Worm (Caenorhabditis elegans) whole organism, L1 larva: Measurements from ENCODE around the gene aat-1.

ENCODE experiments used
- F16B12.6 ChIP-seq: fragments of 150-350 bp; optimal IDR thresholded peaks from 2 replicates; lab custom pipeline; 2014; ENCODE audit warnings: missing biosample characterization, missing genetic modification characterization
- aly-2 ChIP-seq: fragments of 150-350 bp; optimal IDR thresholded peaks from 2 replicates; lab custom pipeline; 2014; ENCODE audit warnings: missing biosample characterization, missing genetic modification characterization
- blmp-1 ChIP-seq: fragments of 150-350 bp; optimal IDR thresholded peaks from 2 replicates; lab custom pipeline; 2014; ENCODE audit warnings: missing biosample characterization, missing genetic modification characterization
- ceh-8 ChIP-seq: fragments of 200-800 bp; sonication (Bioruptor generic); optimal IDR thresholded peaks from 2 replicates; lab custom pipeline; 2018; ENCODE audit warnings: mild to moderate bottlenecking, missing genetic modification characterization, moderate library complexity, missing compliant biosample characterization
- efl-1 ChIP-seq, 4 experiments: fragments of 150-350 bp; optimal IDR thresholded peaks in 3 of 4; peaks in 1 of 4; 1 replicate in 1 of 4; 2 replicates in 3 of 4; lab custom pipeline; 2014; ENCODE audit warnings: missing biosample characterization in 2 of 4, missing genetic modification characterization in 2 of 4, missing genetic modification reagents in 2 of 4
- egl-27 ChIP-seq, 2 experiments: fragments of 150-350 bp in 1 of 2; sonication (generic microtip); optimal IDR thresholded peaks; 3 replicates each; lab custom pipeline; 2017 to 2018; ENCODE audit warnings: missing biosample characterization in 2 of 2, missing genetic modification characterization in 2 of 2, missing genetic modification reagents in 2 of 2
- elt-3 ChIP-seq, 6 experiments: fragments of 150-350 bp in 1 of 6; sonication (generic microtip); optimal IDR thresholded peaks; 2 replicates each; lab custom pipeline; 2017 to 2018; ENCODE audit warnings: missing biosample characterization in 6 of 6, missing genetic modification characterization in 6 of 6, inconsistent platforms in 1 of 6
- fkh-8 ChIP-seq: sonication (generic microtip); optimal IDR thresholded peaks from 2 replicates; lab custom pipeline; 2016; ENCODE audit warnings: mild to moderate bottlenecking, missing genetic modification characterization, missing compliant biosample characterization
- irx-1 ChIP-seq: sonication (generic microtip); optimal IDR thresholded peaks from 2 replicates; lab custom pipeline; 2016; ENCODE audit warnings: missing genetic modification characterization, missing compliant biosample characterization
- isw-1 ChIP-seq: fragments of 200-800 bp; sonication (Bioruptor generic); IDR thresholded peaks from 2 replicates; pipeline ENCODE4 v1.3.6; 2022; ENCODE audit warnings: missing genetic modification characterization, missing compliant biosample characterization
- lin-14 ChIP-seq: fragments of 200-800 bp; sonication (Bioruptor generic); optimal IDR thresholded peaks from 2 replicates; lab custom pipeline; 2018; ENCODE audit warnings: mild to moderate bottlenecking, missing genetic modification characterization, moderate library complexity, missing compliant biosample characterization
- lin-35 ChIP-seq, 2 experiments: fragments of 150-350 bp; optimal IDR thresholded peaks; 2 replicates each; lab custom pipeline; 2014; ENCODE audit warnings: missing biosample characterization in 2 of 2, missing genetic modification characterization in 2 of 2, missing genetic modification reagents in 2 of 2
- lin-39 ChIP-seq: fragments of 150-350 bp; optimal IDR thresholded peaks from 2 replicates; lab custom pipeline; 2014; ENCODE audit warnings: missing biosample characterization, missing genetic modification reagents, missing genetic modification characterization
- lsy-2 ChIP-seq, 2 experiments: fragments of 150-350 bp; optimal IDR thresholded peaks; 2 replicates each; lab custom pipeline; 2014; ENCODE audit warnings: missing biosample characterization in 2 of 2, missing genetic modification characterization in 2 of 2
- mab-9 ChIP-seq: fragments of 200-800 bp; sonication (Bioruptor generic); IDR thresholded peaks from 2 replicates; pipeline ENCODE4 v1.3.6; 2022; ENCODE audit warnings: missing genetic modification reagents, missing genetic modification characterization, missing compliant biosample characterization
- mep-1 ChIP-seq: fragments of 150-350 bp; optimal IDR thresholded peaks from 2 replicates; lab custom pipeline; 2014; ENCODE audit warnings: missing biosample characterization, missing genetic modification characterization
- nhr-20 ChIP-seq: sonication (generic microtip); optimal IDR thresholded peaks from 2 replicates; lab custom pipeline; 2016; ENCODE audit warnings: mild to moderate bottlenecking, missing genetic modification characterization, missing compliant biosample characterization
- nhr-47 ChIP-seq: sonication (generic microtip); optimal IDR thresholded peaks from 2 replicates; lab custom pipeline; 2016; ENCODE audit warnings: mild to moderate bottlenecking, missing genetic modification characterization, moderate library complexity, missing compliant biosample characterization
- nhr-71 ChIP-seq: sonication (generic microtip); optimal IDR thresholded peaks from 2 replicates; lab custom pipeline; 2016; ENCODE audit warnings: mild to moderate bottlenecking, missing genetic modification characterization, moderate library complexity, missing compliant biosample characterization
- nhr-76 ChIP-seq: sonication (generic microtip); optimal IDR thresholded peaks from 2 replicates; lab custom pipeline; 2017; ENCODE audit warnings: missing biosample characterization, missing genetic modification characterization
- nhr-85 ChIP-seq: sonication (generic microtip); peaks from one replicate; lab custom pipeline; 2016; ENCODE audit warnings: missing genetic modification characterization, inconsistent platforms, missing compliant biosample characterization
- pqm-1 ChIP-seq: sonication (generic microtip); optimal IDR thresholded peaks from 3 replicates; lab custom pipeline; 2017; ENCODE audit warnings: missing biosample characterization, missing genetic modification characterization
- rnt-1 ChIP-seq: sonication (generic microtip); optimal IDR thresholded peaks from 2 replicates; lab custom pipeline; 2016; ENCODE audit warnings: mild to moderate bottlenecking, missing genetic modification characterization, moderate library complexity, missing compliant biosample characterization
- snu-23 ChIP-seq: sonication (generic microtip); optimal IDR thresholded peaks from 2 replicates; lab custom pipeline; 2016; ENCODE audit warnings: missing genetic modification characterization, missing compliant biosample characterization
- unc-130 ChIP-seq: fragments of 150-350 bp; optimal IDR thresholded peaks from 2 replicates; lab custom pipeline; 2017; ENCODE audit warnings: missing biosample characterization, missing genetic modification characterization, inconsistent platforms
- unc-62 ChIP-seq: fragments of 150-350 bp; optimal IDR thresholded peaks from 2 replicates; lab custom pipeline; 2014; ENCODE audit warnings: missing biosample characterization, missing genetic modification reagents, missing genetic modification characterization
- unc-86 ChIP-seq: sonication (generic microtip); optimal IDR thresholded peaks from 2 replicates; lab custom pipeline; 2016; ENCODE audit warnings: missing genetic modification characterization, missing compliant biosample characterization
- zag-1 ChIP-seq: fragments of 150-350 bp; optimal IDR thresholded peaks from 2 replicates; lab custom pipeline; 2014; ENCODE audit warnings: missing biosample characterization, missing genetic modification characterization
- ztf-4 ChIP-seq: fragments of 150-350 bp; optimal IDR thresholded peaks from 2 replicates; lab custom pipeline; 2014; ENCODE audit warnings: missing biosample characterization, missing genetic modification characterization

Gene aat-1

DNA sequence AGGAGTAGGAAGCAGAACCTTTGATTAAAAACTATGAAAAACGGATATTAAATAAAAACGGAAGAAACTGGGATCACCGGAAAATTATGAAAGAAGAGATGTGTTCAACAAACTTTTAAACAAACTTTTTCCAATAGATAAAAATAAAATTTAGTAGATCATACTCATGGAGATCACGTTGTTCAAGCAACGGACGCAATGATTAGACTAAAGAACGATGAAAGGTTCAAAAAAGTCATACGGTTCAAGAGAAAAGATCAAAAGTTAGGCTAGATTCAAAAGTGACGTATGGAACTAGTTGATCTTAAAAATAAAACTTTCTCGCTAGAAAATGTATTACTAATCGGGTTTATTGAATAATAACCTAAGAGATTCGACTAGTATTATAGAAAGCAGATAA is 30.6 kb upstream of the aat-1 start:
- TF ChIP-seq isw-1 (GFP tag; lab: Robert Waterston, UW) (no peak), nhr-71 (tag; lab: Kevin White, UChicago) (peak; percentile 16), blmp-1 (peak; percentile 49), nhr-20 (tag; lab: Kevin White, UChicago) (peak; percentile 19), elt-3 (tag; optimal IDR thresholded peaks at IDR 0.05; lab: Kevin White, UChicago) (peak in 2 of 6 experiments; percentile 39 to 65)

- TF ChIP-seq pqm-1 (no peak), efl-1 (optimal IDR thresholded peaks at IDR 0.05; lab: Kevin White, UChicago) (no peak), efl-1 (GFP tag; optimal IDR thresholded peaks at IDR 0.05 in 1 of 2; lab: Kevin White, UChicago) (peak in 1 of 2 experiments; percentile 8), ceh-8 (GFP tag; lab: Kevin White, UChicago) (no peak), irx-1 (tag; lab: Kevin White, UChicago) (no peak), lin-14 (peak; percentile 35), unc-62 (no peak), lin-35 (GFP tag; optimal IDR thresholded peaks at IDR 0.05; lab: Kevin White, UChicago) (peak in 1 of 2 experiments; percentile 28), aly-2 (tag; lab: Kevin White, UChicago) (no peak), blmp-1 (peak; percentile 48), nhr-85 (tag; lab: Kevin White, UChicago) (peak; percentile 64), elt-3 (tag; optimal IDR thresholded peaks at IDR 0.05; lab: Kevin White, UChicago) (peak in 1 of 6 experiments; percentile 48), lin-39 (tag; lab: Kevin White, UChicago) (no peak)
Measured at ce11 chrIV:9631579-9631978, 30.1 kb upstream of the aat-1 start.

ce11 chrIV:9627033-9627432 is 25.5 kb upstream of the aat-1 start:
- no peak for TF ChIP-seq mep-1 (tag; lab: Kevin White, UChicago)
- no peak for TF ChIP-seq efl-1 (optimal IDR thresholded peaks at IDR 0.05; lab: Kevin White, UChicago)
- TF ChIP-seq efl-1 (GFP tag; optimal IDR thresholded peaks at IDR 0.05 in 1 of 2; lab: Kevin White, UChicago) = peak in 1 of 2 experiments; percentile 77

DNA sequence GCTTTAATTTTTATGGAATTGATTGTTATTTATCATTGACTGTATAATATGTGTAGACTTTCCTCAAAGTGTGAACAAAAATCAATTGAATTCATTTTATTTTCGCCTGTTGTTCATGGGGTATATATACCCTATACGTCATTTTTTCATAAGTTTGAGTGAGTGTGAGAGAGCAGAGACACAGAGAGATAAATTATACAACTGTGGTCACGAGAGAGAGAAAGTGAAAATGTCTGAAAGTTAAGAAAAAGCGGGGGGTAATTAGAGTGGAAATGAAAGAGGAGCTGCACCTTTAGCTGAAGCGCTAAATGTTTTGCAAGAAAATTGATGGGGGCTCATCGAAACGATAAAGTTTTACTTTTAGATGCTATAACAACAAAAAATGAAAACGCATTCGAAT is 24.3 kb upstream of the aat-1 start:
- TF ChIP-seq nhr-71 (tag; lab: Kevin White, UChicago) (peak; percentile 30), nhr-20 (tag; lab: Kevin White, UChicago) (peak; percentile 1), fkh-8 (peak; percentile 9), lin-35 (GFP tag; optimal IDR thresholded peaks at IDR 0.05; lab: Kevin White, UChicago) (peak in 1 of 2 experiments; percentile 29), nhr-47 (tag; lab: Kevin White, UChicago) (no peak), unc-86 (tag; lab: Kevin White, UChicago) (no peak), mab-9 (GFP tag; lab: Robert Waterston, UW) (no peak), lin-14 (peak; percentile 10), zag-1 (no peak), blmp-1 (peak; percentile 54), ztf-4 (no peak), snu-23 (peak; percentile 33)

DNA sequence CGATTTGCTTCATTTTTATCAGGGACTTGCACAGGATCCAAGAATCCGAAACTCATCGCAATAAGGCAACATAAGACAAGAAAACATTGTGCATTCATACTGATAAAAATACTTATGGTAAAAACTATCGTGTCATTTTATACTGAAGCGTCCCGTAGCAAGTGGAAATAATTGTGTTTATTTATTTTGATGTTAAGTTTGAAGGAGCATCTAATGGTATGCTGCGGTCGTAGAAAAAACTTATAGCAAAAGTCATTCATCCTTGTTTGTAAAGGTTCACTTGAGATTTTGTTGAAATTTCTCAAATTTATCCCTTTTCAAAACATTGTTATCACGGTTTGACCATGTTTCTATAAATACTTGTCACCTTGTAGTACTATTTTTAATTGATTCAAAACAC is 23.5 kb upstream of the aat-1 start, which contains the start of gene W09C2.10:
Gene W09C2.10, minus strand, starts transcription at position 101 of the 400 bp plus-strand sequence.
- TF ChIP-seq F16B12.6 (tag; lab: Kevin White, UChicago) = no peak
- no peak for TF ChIP-seq nhr-76 (tag; lab: Kevin White, UChicago)
- no peak for TF ChIP-seq rnt-1 (tag; lab: Kevin White, UChicago)
- no peak for TF ChIP-seq unc-130 (tag; lab: Kevin White, UChicago)
- no peak for TF ChIP-seq elt-3 (tag; optimal IDR thresholded peaks at IDR 0.05; lab: Kevin White, UChicago)
- no peak for TF ChIP-seq lin-14

- no peak for TF ChIP-seq egl-27 (tag; optimal IDR thresholded peaks at IDR 0.05; lab: Kevin White, UChicago)
- TF ChIP-seq efl-1 (optimal IDR thresholded peaks at IDR 0.05; lab: Kevin White, UChicago) = no peak
- TF ChIP-seq efl-1 (GFP tag; optimal IDR thresholded peaks at IDR 0.05 in 1 of 2; lab: Kevin White, UChicago) = peak in 1 of 2 experiments; percentile 83
- no peak for TF ChIP-seq lsy-2 (tag; optimal IDR thresholded peaks at IDR 0.05; lab: Kevin White, UChicago)
Measured at ce11 chrIV:9624275-9624674, 22.8 kb upstream of the aat-1 start, which contains the start of gene W09C2.8. W09C2.8 (minus strand) TSS chrIV:9624375.
